Fruit fly (Drosophila melanogaster) whole organism, embryonic: ENCODE results near the gene Amacr.

Source experiments
- Antp ChIP-seq: fragments of 200-800 bp; sonication (Bioruptor generic); optimal IDR thresholded peaks from 3 replicates; lab custom pipeline; 2016; ENCODE audit warnings: missing biosample characterization, missing genetic modification characterization
- Bdp1 ChIP-seq: fragments of 200-800 bp; sonication (Bioruptor generic); optimal IDR thresholded peaks from 3 replicates; lab custom pipeline; 2016; ENCODE audit warnings: missing biosample characterization, missing genetic modification characterization
- Bteb2 ChIP-seq: fragments of 200-800 bp; sonication (Bioruptor generic); optimal IDR thresholded peaks from 2 replicates; lab custom pipeline; 2016; ENCODE audit warnings: missing biosample characterization, missing genetic modification characterization
- CG10366 ChIP-seq: fragments of 200-800 bp; sonication (Bioruptor generic); IDR thresholded peaks from 2 replicates; pipeline ENCODE4 v1.3.6; 2022; ENCODE audit warnings: missing biosample characterization, missing genetic modification characterization
- CG12299 ChIP-seq: fragments of 200-800 bp; sonication (Bioruptor generic); optimal IDR thresholded peaks from 2 replicates; lab custom pipeline; 2018; ENCODE audit warnings: missing biosample characterization, mild to moderate bottlenecking, missing genetic modification characterization
- CG13287 ChIP-seq: fragments of 200-800 bp; sonication (Bioruptor generic); IDR thresholded peaks from 2 replicates; pipeline ENCODE4 v1.3.6; 2022; ENCODE audit warnings: missing biosample characterization, missing genetic modification characterization; ENCODE audit not compliant: partially characterized antibody
- CG15011 ChIP-seq: fragments of 200-800 bp; sonication (Bioruptor generic); optimal IDR thresholded peaks from 3 replicates; lab custom pipeline; 2018; ENCODE audit warnings: missing biosample characterization, mild to moderate bottlenecking, missing genetic modification characterization
- CG1603 ChIP-seq: fragments of 200-800 bp; sonication (Bioruptor generic); optimal IDR thresholded peaks from 2 replicates; lab custom pipeline; 2019; ENCODE audit warnings: missing biosample characterization, mild to moderate bottlenecking, missing genetic modification characterization, moderate library complexity
- CG17328 ChIP-seq: fragments of 200-800 bp; sonication (Bioruptor generic); IDR thresholded peaks from 2 replicates; pipeline ENCODE4 v1.3.6; 2022; ENCODE audit warnings: missing biosample characterization, missing genetic modification characterization
- CG17385 ChIP-seq: fragments of 200-800 bp; sonication (Bioruptor generic); optimal IDR thresholded peaks from 3 replicates; lab custom pipeline; 2018; ENCODE audit warnings: missing biosample characterization, mild to moderate bottlenecking, missing genetic modification characterization
- CG18476 ChIP-seq: fragments of 200-800 bp; sonication (Bioruptor generic); optimal IDR thresholded peaks from 2 replicates; lab custom pipeline; 2016; ENCODE audit warnings: missing biosample characterization, mild to moderate bottlenecking, missing genetic modification characterization
- CG2120 ChIP-seq: fragments of 200-800 bp; sonication (Bioruptor generic); optimal IDR thresholded peaks from 3 replicates; lab custom pipeline; 2016; ENCODE audit warnings: missing biosample characterization, missing genetic modification characterization
- CG31365 ChIP-seq: fragments of 200-800 bp; sonication (Bioruptor generic); optimal IDR thresholded peaks from 2 replicates; lab custom pipeline; 2018; ENCODE audit warnings: missing biosample characterization, mild to moderate bottlenecking, missing genetic modification characterization
- CG31388 ChIP-seq: fragments of 200-800 bp; sonication (Bioruptor generic); optimal IDR thresholded peaks from 2 replicates; lab custom pipeline; 2016; ENCODE audit warnings: missing biosample characterization, missing genetic modification characterization
- CG34224 ChIP-seq: fragments of 200-800 bp; sonication (Bioruptor generic); IDR thresholded peaks from 3 replicates; pipeline ENCODE4 v1.3.6; 2022; ENCODE audit warnings: missing biosample characterization, missing genetic modification characterization; ENCODE audit not compliant: partially characterized antibody
- CG5953 ChIP-seq: fragments of 200-800 bp; sonication (Bioruptor generic); IDR thresholded peaks from 2 replicates; pipeline ENCODE4 v1.3.6; 2022; ENCODE audit warnings: missing biosample characterization, missing genetic modification characterization
- CG6254 ChIP-seq: fragments of 200-800 bp; sonication (Bioruptor generic); optimal IDR thresholded peaks from 3 replicates; lab custom pipeline; 2017; ENCODE audit warnings: mild to moderate bottlenecking, missing biosample characterization, missing genetic modification reagents, missing genetic modification characterization
- Chrac-16 ChIP-seq: fragments of 200-800 bp; sonication (Bioruptor generic); optimal IDR thresholded peaks from 3 replicates; lab custom pipeline; 2016; ENCODE audit warnings: missing biosample characterization, missing genetic modification characterization
- CrebB ChIP-seq: fragments of 200-800 bp; sonication (Bioruptor generic); optimal IDR thresholded peaks from 3 replicates; lab custom pipeline; 2018; ENCODE audit warnings: missing biosample characterization, mild to moderate bottlenecking, missing genetic modification characterization
- Doc3 ChIP-seq: fragments of 200-800 bp; sonication (Bioruptor generic); IDR thresholded peaks from 3 replicates; pipeline ENCODE4 v1.3.6; 2022; ENCODE audit warnings: missing biosample characterization, missing genetic modification characterization; ENCODE audit not compliant: partially characterized antibody
- E2f1 ChIP-seq: fragments of 200-800 bp; sonication (Bioruptor generic); IDR thresholded peaks from 2 replicates; pipeline ENCODE4 v1.3.6; 2022; ENCODE audit warnings: missing biosample characterization, missing genetic modification characterization
- Fer3 ChIP-seq: fragments of 200-800 bp; sonication (Bioruptor generic); optimal IDR thresholded peaks from 2 replicates; lab custom pipeline; 2018; ENCODE audit warnings: missing biosample characterization, mild to moderate bottlenecking, missing genetic modification characterization, moderate library complexity
- Hmx ChIP-seq: fragments of 200-800 bp; sonication (Bioruptor generic); optimal IDR thresholded peaks from 2 replicates; lab custom pipeline; 2016; ENCODE audit warnings: missing biosample characterization, missing genetic modification characterization
- Kr ChIP-seq: fragments of 200-800 bp; sonication (Bioruptor generic); optimal IDR thresholded peaks from 2 replicates; lab custom pipeline; 2017; ENCODE audit warnings: missing biosample characterization, mild to moderate bottlenecking, missing genetic modification characterization
- MBD-R2 ChIP-seq: fragments of 200-800 bp; sonication (Bioruptor generic); IDR thresholded peaks from 2 replicates; pipeline ENCODE4 v1.3.6; 2022; ENCODE audit warnings: missing biosample characterization, missing genetic modification characterization
- NC2β ChIP-seq: fragments of 200-800 bp; sonication (Bioruptor generic); optimal IDR thresholded peaks from 2 replicates; lab custom pipeline; 2016; ENCODE audit warnings: missing biosample characterization, missing genetic modification characterization
- Neu2 ChIP-seq: fragments of 200-800 bp; sonication (Bioruptor generic); optimal IDR thresholded peaks from 3 replicates; lab custom pipeline; 2016; ENCODE audit warnings: missing biosample characterization, missing genetic modification characterization, borderline replicate concordance
- Nf-YB ChIP-seq: fragments of 200-800 bp; sonication (Bioruptor generic); optimal IDR thresholded peaks from 3 replicates; lab custom pipeline; 2019; ENCODE audit warnings: missing biosample characterization, mild to moderate bottlenecking, missing genetic modification characterization, moderate library complexity
- Optix ChIP-seq: fragments of 200-800 bp; sonication (Bioruptor generic); IDR thresholded peaks from 3 replicates; pipeline ENCODE4 v1.3.6; 2022; ENCODE audit warnings: missing biosample characterization, missing genetic modification characterization
- Tbp ChIP-seq: fragments of >200 bp; optimal IDR thresholded peaks from 2 replicates; lab custom pipeline; 2018; ENCODE audit warnings: missing biosample characterization, missing genetic modification characterization
- ac ChIP-seq: fragments of 200-800 bp; sonication (Bioruptor generic); optimal IDR thresholded peaks from 3 replicates; lab custom pipeline; 2017; ENCODE audit warnings: missing biosample characterization, mild to moderate bottlenecking, missing genetic modification characterization
- aop ChIP-seq: fragments of 200-800 bp; sonication (Bioruptor generic); IDR thresholded peaks from 2 replicates; pipeline ENCODE4 v1.3.6; 2022; ENCODE audit warnings: missing biosample characterization, missing genetic modification characterization
- btn ChIP-seq: fragments of 200-800 bp; sonication (Bioruptor generic); optimal IDR thresholded peaks from 2 replicates; lab custom pipeline; 2016; ENCODE audit warnings: missing biosample characterization, missing genetic modification characterization
- chinmo ChIP-seq: fragments of 200-800 bp; sonication (Bioruptor generic); IDR thresholded peaks from 4 replicates; pipeline ENCODE4 v1.3.6; 2022; ENCODE audit warnings: missing biosample characterization, missing genetic modification characterization; ENCODE audit not compliant: partially characterized antibody
- crol ChIP-seq: fragments of 200-800 bp; sonication (Bioruptor generic); IDR thresholded peaks from 2 replicates; pipeline ENCODE4 v1.3.6; 2022; ENCODE audit warnings: missing biosample characterization, missing genetic modification characterization
- dm ChIP-seq: fragments of 200-800 bp; sonication (Bioruptor generic); optimal IDR thresholded peaks from 3 replicates; lab custom pipeline; 2016; ENCODE audit warnings: missing biosample characterization, missing genetic modification characterization
- dmrt11E ChIP-seq: fragments of 200-800 bp; sonication (Bioruptor generic); optimal IDR thresholded peaks from 3 replicates; lab custom pipeline; 2018; ENCODE audit warnings: missing biosample characterization, mild to moderate bottlenecking, missing genetic modification characterization, moderate library complexity
- esg ChIP-seq: fragments of 200-800 bp; sonication (Bioruptor generic); conservative IDR thresholded peaks from 2 replicates; pipeline ENCODE4 v1.3.6; 2022; ENCODE audit warnings: missing biosample characterization, missing genetic modification characterization
- gce ChIP-seq: fragments of 200-800 bp; sonication (Bioruptor generic); IDR thresholded peaks from 3 replicates; pipeline ENCODE4 v1.3.6; 2022; ENCODE audit warnings: missing biosample characterization, missing genetic modification characterization
- gsb ChIP-seq: fragments of 200-800 bp; sonication (Bioruptor generic); IDR thresholded peaks from 2 replicates; pipeline ENCODE4 v1.3.6; 2022; ENCODE audit warnings: missing biosample characterization, missing genetic modification characterization
- h ChIP-seq: fragments of >200 bp; optimal IDR thresholded peaks from 2 replicates; lab custom pipeline; 2017
- insv ChIP-seq, 2 experiments: fragments of 200-800 bp; sonication (Bioruptor generic); optimal IDR thresholded peaks; 3 replicates each; lab custom pipeline; 2016 to 2018; ENCODE audit warnings: missing biosample characterization in 2 of 2, missing genetic modification characterization in 2 of 2
- kah ChIP-seq: fragments of 200-800 bp; sonication (Bioruptor generic); optimal IDR thresholded peaks from 2 replicates; lab custom pipeline; 2018; ENCODE audit warnings: missing biosample characterization, mild to moderate bottlenecking, missing genetic modification characterization
- lilli ChIP-seq: fragments of 200-800 bp; sonication (Bioruptor generic); optimal IDR thresholded peaks from 3 replicates; lab custom pipeline; 2016; ENCODE audit warnings: missing biosample characterization, missing genetic modification characterization
- otp ChIP-seq: fragments of 200-800 bp; sonication (Bioruptor generic); IDR thresholded peaks from 3 replicates; pipeline ENCODE4, ENCODE4 v1.3.6; 2022; ENCODE audit warnings: missing biosample characterization, missing genetic modification characterization
- pros ChIP-seq: fragments of 200-800 bp; sonication (Bioruptor generic); optimal IDR thresholded peaks from 3 replicates; lab custom pipeline; 2019; ENCODE audit warnings: missing biosample characterization, mild to moderate bottlenecking, missing genetic modification characterization, moderate library complexity
- sd ChIP-seq: fragments of 200-800 bp; sonication (Bioruptor generic); optimal IDR thresholded peaks from 3 replicates; lab custom pipeline; 2018; ENCODE audit warnings: missing biosample characterization, mild to moderate bottlenecking, missing genetic modification characterization, moderate library complexity
- sens-2 ChIP-seq: fragments of 200-800 bp; sonication (Bioruptor generic); IDR thresholded peaks from 2 replicates; pipeline ENCODE4 v1.3.6; 2022; ENCODE audit warnings: missing biosample characterization, missing genetic modification characterization
- sug ChIP-seq: fragments of 200-800 bp; optimal IDR thresholded peaks from 2 replicates; lab custom pipeline; 2019; ENCODE audit warnings: missing biosample characterization, mild to moderate bottlenecking, missing genetic modification characterization, moderate library complexity
- vvl ChIP-seq: fragments of 200-800 bp; sonication (Bioruptor generic); IDR thresholded peaks from 2 replicates; pipeline ENCODE4 v1.3.6; 2022; ENCODE audit warnings: missing biosample characterization, missing genetic modification characterization
- zfh1 ChIP-seq: fragments of 200-800 bp; sonication (Bioruptor generic); IDR thresholded peaks from 3 replicates; pipeline ENCODE4 v1.3.6; 2022; ENCODE audit warnings: missing biosample characterization, missing genetic modification characterization

Gene Amacr

DNA sequence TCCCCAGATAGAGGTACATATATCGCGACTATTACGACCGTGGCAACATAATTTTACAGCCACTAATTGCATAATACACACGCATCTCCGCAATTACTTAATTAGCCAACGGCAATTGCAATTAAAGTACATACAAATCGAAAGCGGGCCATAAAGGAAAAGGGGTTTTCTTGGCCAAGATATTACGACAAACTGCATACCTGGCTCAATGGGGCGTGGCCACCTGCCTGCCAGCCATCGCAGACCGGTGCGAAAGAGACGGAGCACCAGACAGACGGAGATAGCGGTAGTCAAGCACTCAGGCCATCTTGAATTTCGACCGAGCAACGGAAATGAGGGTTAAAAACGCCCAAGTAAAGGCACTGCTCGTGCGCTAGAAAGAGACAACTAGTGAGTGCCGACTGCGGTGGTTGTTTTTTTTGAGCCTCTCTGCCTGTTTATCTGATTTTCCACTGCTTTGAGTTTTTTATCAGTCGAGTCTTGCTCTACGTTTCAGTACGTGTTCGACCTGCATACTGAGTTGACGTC, 18.2 kb upstream of the Amacr start, which contains the start of gene cad (continued):
- TF ChIP-seq Tbp (GFP tag; lab: Kevin White, UChicago) (no peak), CG31365 (peak; percentile 44), zfh1 (GFP tag; lab: Robert Waterston, UW) (0 out of 3 replicates have a peak, but pooled peaks have one; percentile 24), dmrt11E (tag; lab: Kevin White, UChicago) (no peak), MBD-R2 (GFP tag; lab: Robert Waterston, UW) (no peak; the same call in 1 of the 2 replicates), CG17328 (GFP tag; lab: Robert Waterston, UW) (peak; percentile 55; the same call in 1 of the 2 replicates), sug (peak; percentile 25), btn (no peak), NC2β (GFP tag; lab: Kevin White, UChicago) (no peak), gce (GFP tag; lab: Robert Waterston, UW) (no peak), CG15011 (GFP tag; lab: Kevin White, UChicago) (no peak), pros (GFP tag; lab: Kevin White, UChicago) (peak; percentile 25), aop (GFP tag; lab: Robert Waterston, UW) (peak; percentile 62; the same call in 1 of the 2 replicates), Bteb2 (GFP tag; lab: Kevin White, UChicago) (no peak), ac (no peak), Neu2 (GFP tag; lab: Kevin White, UChicago) (no peak), otp (GFP tag; lab: Robert Waterston, UW) (peak; percentile 58; the same call in 2 of the 3 replicates), vvl (GFP tag; lab: Robert Waterston, UW) (peak; percentile 75), esg (GFP tag; lab: Robert Waterston, UW) (no peak), sd (tag; lab: Kevin White, UChicago) (peak; percentile 59), lilli (GFP tag; lab: Kevin White, UChicago) (no peak), CG13287 (GFP tag; lab: Robert Waterston, UW) (peak; percentile 27; the same call in 1 of the 2 replicates), Chrac-16 (GFP tag; lab: Kevin White, UChicago) (no peak), Kr (no peak), E2f1 (GFP tag; lab: Robert Waterston, UW) (no peak), Fer3 (peak; percentile 31), CG5953 (GFP tag; lab: Robert Waterston, UW) (0 out of 2 replicates have a peak, but pooled peaks have one; percentile 26), CG34224 (no peak), CG10366 (GFP tag; lab: Robert Waterston, UW) (peak; percentile 36; the same call in 1 of the 2 replicates), gsb (GFP tag; lab: Robert Waterston, UW) (no peak), CG6254 (GFP tag; lab: Kevin White, UChicago) (no peak), dm (GFP tag; lab: Kevin White, UChicago) (no peak), insv (GFP tag; optimal IDR thresholded peaks at IDR 0.05; lab: Kevin White, UChicago) (no peak), CG12299 (tag; lab: Kevin White, UChicago) (no peak), CG2120 (GFP tag; lab: Kevin White, UChicago) (no peak), Hmx (no peak), Antp (GFP tag; lab: Kevin White, UChicago) (no peak), CG31388 (GFP tag; lab: Kevin White, UChicago) (no peak), Nf-YB (GFP tag; lab: Kevin White, UChicago) (peak; percentile 96), Bdp1 (GFP tag; lab: Kevin White, UChicago) (no peak), sens-2 (GFP tag; lab: Robert Waterston, UW) (no peak), CrebB (tag; lab: Kevin White, UChicago) (peak; percentile 43), h (no peak), crol (GFP tag; lab: Robert Waterston, UW) (0 out of 2 replicates have a peak, but pooled peaks have one; percentile 39), CG1603 (tag; lab: Kevin White, UChicago) (peak; percentile 25), CG17385 (GFP tag; lab: Kevin White, UChicago) (peak; percentile 10), Optix (no peak), Doc3 (GFP tag; lab: Robert Waterston, UW) (no peak), kah (GFP tag; lab: Kevin White, UChicago) (no peak), CG18476 (GFP tag; lab: Kevin White, UChicago) (no peak), chinmo (GFP tag; lab: Robert Waterston, UW) (peak; percentile 78; the same call in 2 of the 4 replicates)
